Fruit fly (Drosophila melanogaster): ENCODE data around the gene CG31323.
A peak's percentile ranks its signal among the peaks of the same experiment; 100 is the strongest.

Gene CG31323

DNA sequence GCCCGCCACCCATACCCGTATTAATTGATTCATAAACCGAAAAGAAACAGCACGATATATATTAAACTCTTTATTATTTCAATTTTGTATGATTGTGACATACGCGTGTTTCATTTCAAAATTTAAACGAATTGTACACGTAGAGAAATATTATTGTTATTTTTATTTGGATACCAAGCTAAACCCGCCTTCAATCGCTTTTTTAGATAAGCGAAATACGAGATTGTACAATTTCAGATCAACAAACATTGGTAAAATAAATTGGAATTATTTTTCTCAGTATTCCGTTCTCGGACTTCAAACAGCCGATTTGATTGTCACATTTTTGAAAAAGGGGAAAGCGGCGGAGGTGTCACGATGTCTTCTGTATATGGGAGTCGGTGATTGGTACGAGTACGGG lies 64.4 kb downstream of the CG31323 start (continued):
- TF ChIP-seq Vsx1 (GFP tag; optimal IDR thresholded peaks at IDR 0.05) (no peak), BtbVII (GFP tag; optimal IDR thresholded peaks at IDR 0.05) (no peak), Hey (tag; optimal IDR thresholded peaks at IDR 0.05) (no peak), CG7839 (tag; optimal IDR thresholded peaks at IDR 0.05) (peak; percentile 54)
